Worm (Caenorhabditis elegans): ENCODE data around the gene sec-10.

The sec-10 gene

ce11 chrIV:7817852-7818251, 35.6 kb upstream of the sec-10 start, which contains the start of gene ric-3 (continued):
- no peak for TF ChIP-seq zfp-2 (tag; optimal IDR thresholded peaks at IDR 0.05)
- no peak for TF ChIP-seq saeg-2 (GFP tag; IDR thresholded peaks at IDR 0.05)
- no peak for TF ChIP-seq unc-39 (tag; optimal IDR thresholded peaks at IDR 0.05)
- TF ChIP-seq dmd-6 (GFP tag; IDR thresholded peaks at IDR 0.05): no peak
- TF ChIP-seq F44E2.7 (GFP tag; IDR thresholded peaks at IDR 0.05): no peak
- TF ChIP-seq F37D6.2 (tag; optimal IDR thresholded peaks at IDR 0.05): peak; percentile 29
- TF ChIP-seq ceh-28 (tag; optimal IDR thresholded peaks at IDR 0.05): peak; percentile 58
- no peak for TF ChIP-seq egl-43 (GFP tag; IDR thresholded peaks at IDR 0.05)
- no peak for TF ChIP-seq T26A8.4 (GFP tag; IDR thresholded peaks at IDR 0.05)
- peak in 1 of 2 experiments; percentile 28 for TF ChIP-seq daf-16 (GFP tag; optimal IDR thresholded peaks at IDR 0.05)
- TF ChIP-seq daf-16 (tag; optimal IDR thresholded peaks at IDR 0.05): no peak
- no peak for TF ChIP-seq unc-130 (GFP tag; optimal IDR thresholded peaks at IDR 0.05)
- TF ChIP-seq unc-62 (GFP tag; optimal IDR thresholded peaks at IDR 0.05 in 1 of 2): peak in 1 of 2 experiments; percentile 98
- TF ChIP-seq unc-62 (tag; optimal IDR thresholded peaks at IDR 0.05): no peak
- TF ChIP-seq attf-4 (tag; optimal IDR thresholded peaks at IDR 0.05): no peak
- TF ChIP-seq dpl-1 (GFP tag; optimal IDR thresholded peaks at IDR 0.05): peak; percentile 12
- no peak for TF ChIP-seq php-3 (GFP tag; IDR thresholded peaks at IDR 0.05)
- no peak for TF ChIP-seq nhr-237 (tag; optimal IDR thresholded peaks at IDR 0.05)
- TF ChIP-seq spr-3 (GFP tag; optimal IDR thresholded peaks at IDR 0.05): no peak
- no peak for TF ChIP-seq cey-2 (tag; optimal IDR thresholded peaks at IDR 0.05; ENCODE audit: borderline replicate concordance, insufficient read depth)
- no peak for TF ChIP-seq skn-1 (tag; optimal IDR thresholded peaks at IDR 0.05)

ce11 chrIV:7816402-7817102, 34.3 kb upstream of the sec-10 start:
- TF ChIP-seq gei-8 (GFP tag; optimal IDR thresholded peaks at IDR 0.05) (no peak), fkh-10 (GFP tag; optimal IDR thresholded peaks at IDR 0.05) (no peak), mes-2 (tag; optimal IDR thresholded peaks at IDR 0.05; ENCODE audit: poor library complexity, severe bottlenecking) (peak; percentile 92), set-16 (GFP tag; IDR thresholded peaks at IDR 0.05) (no peak), vab-7 (GFP tag; IDR thresholded peaks at IDR 0.05) (no peak), lin-39 (tag; optimal IDR thresholded peaks at IDR 0.05) (no peak), nhr-28 (tag; optimal IDR thresholded peaks at IDR 0.05) (peak; percentile 32), nhr-48 (tag; optimal IDR thresholded peaks at IDR 0.05) (no peak), zip-11 (GFP tag; IDR thresholded peaks at IDR 0.05) (no peak), nhr-41 (GFP tag; IDR thresholded peaks at IDR 0.05) (no peak), lin-38 (GFP tag; IDR thresholded peaks at IDR 0.05) (peak; percentile 40), hlh-11 (tag; optimal IDR thresholded peaks at IDR 0.05) (peak; percentile 29), unc-130 (GFP tag; optimal IDR thresholded peaks at IDR 0.05) (peak; percentile 62), daf-8 (GFP tag; IDR thresholded peaks at IDR 0.05) (no peak), Y48G9A.11 (GFP tag; IDR thresholded peaks at IDR 0.05) (peak; percentile 50; the same call in 1 of the 2 replicates), zag-1 (tag; optimal IDR thresholded peaks at IDR 0.05) (no peak), ceh-82 (tag; optimal IDR thresholded peaks at IDR 0.05) (no peak), ZK337.2 (GFP tag; IDR thresholded peaks at IDR 0.05) (peak; percentile 49; the same call in 1 of the 2 replicates), dve-1 (tag; optimal IDR thresholded peaks at IDR 0.05; ENCODE audit: insufficient read depth) (peak; percentile 41), dpl-1 (GFP tag; optimal IDR thresholded peaks at IDR 0.05) (peak; percentile 83), nhr-42 (GFP tag; IDR thresholded peaks at IDR 0.05) (no peak), tag-97 (GFP tag; IDR thresholded peaks at IDR 0.05) (no peak), snpc-1.2 (GFP tag; IDR thresholded peaks at IDR 0.05) (0 out of 2 replicates have a peak, but pooled peaks have one; percentile 25), T26A8.4 (GFP tag; IDR thresholded peaks at IDR 0.05) (no peak), skn-1 (tag; optimal IDR thresholded peaks at IDR 0.05) (no peak), hlh-30 (tag; optimal IDR thresholded peaks at IDR 0.05; ENCODE audit: insufficient read depth) (no peak), nhr-6 (tag; optimal IDR thresholded peaks at IDR 0.05) (no peak), aly-2 (tag; optimal IDR thresholded peaks at IDR 0.05) (no peak), pha-4 (GFP tag; IDR thresholded peaks at IDR 0.05) (no peak), pha-4 (tag; optimal IDR thresholded peaks at IDR 0.05) (no peak), daf-19 (GFP tag; conservative IDR thresholded peaks at IDR 0.05) (no peak), snpc-4 (tag; optimal IDR thresholded peaks at IDR 0.05) (no peak), ceh-62 (tag; optimal IDR thresholded peaks at IDR 0.05) (no peak)
